Worm (Caenorhabditis elegans) whole organism, young adult: ENCODE results near the gene T20D3.5.
A peak's percentile ranks its signal among the peaks of the same experiment; 100 is the strongest.

Source experiments
- B0019.2 ChIP-seq: fragments of 200-800 bp; sonication (Bioruptor generic); conservative IDR thresholded peaks from 2 replicates; pipeline ENCODE4 v1.3.6; 2022; ENCODE audit warnings: missing genetic modification reagents, missing genetic modification characterization, missing compliant biosample characterization
- B0261.1 ChIP-seq: sonication (generic microtip); optimal IDR thresholded peaks from 2 replicates; lab custom pipeline; 2016; ENCODE audit warnings: mild to moderate bottlenecking, missing genetic modification characterization, moderate library complexity, missing compliant biosample characterization
- C17E4.6 ChIP-seq: fragments of 200-800 bp; sonication (Bioruptor generic); IDR thresholded peaks from 2 replicates; pipeline ENCODE4 v1.3.6; 2022; ENCODE audit warnings: missing genetic modification reagents, missing genetic modification characterization, missing compliant biosample characterization
- D2030.7 ChIP-seq: fragments of 200-800 bp; sonication (Bioruptor generic); IDR thresholded peaks from 2 replicates; pipeline ENCODE4 v1.3.6; 2022; ENCODE audit warnings: missing genetic modification reagents, missing genetic modification characterization, missing compliant biosample characterization
- F10E7.11 ChIP-seq: sonication (generic microtip); optimal IDR thresholded peaks from 2 replicates; lab custom pipeline; 2017; ENCODE audit warnings: mild to moderate bottlenecking, missing genetic modification characterization, moderate library complexity, missing compliant biosample characterization
- F23B12.7 ChIP-seq: sonication (generic microtip); optimal IDR thresholded peaks from 2 replicates; lab custom pipeline; 2017; ENCODE audit warnings: missing genetic modification characterization, mild to moderate bottlenecking, missing compliant biosample characterization, antibody characterized with exemption, moderate library complexity; ENCODE audit not compliant: insufficient read depth
- F52B5.7 ChIP-seq: sonication (generic microtip); optimal IDR thresholded peaks from 2 replicates; lab custom pipeline; 2016; ENCODE audit warnings: mild to moderate bottlenecking, missing genetic modification characterization, missing compliant biosample characterization
- F57A8.1 ChIP-seq: fragments of 200-800 bp; sonication (Bioruptor generic); optimal IDR thresholded peaks from 2 replicates; lab custom pipeline; 2018; ENCODE audit warnings: mild to moderate bottlenecking, missing genetic modification characterization, moderate library complexity, missing compliant biosample characterization
- F57C9.4 ChIP-seq: sonication (generic microtip); optimal IDR thresholded peaks from 2 replicates; lab custom pipeline; 2017; ENCODE audit warnings: mild to moderate bottlenecking, missing genetic modification characterization, missing compliant biosample characterization
- T07F8.4 ChIP-seq: sonication (generic microtip); optimal IDR thresholded peaks from 2 replicates; lab custom pipeline; 2016; ENCODE audit warnings: mild to moderate bottlenecking, missing genetic modification characterization, moderate library complexity, missing compliant biosample characterization
- T26A5.8 ChIP-seq: sonication (generic microtip); optimal IDR thresholded peaks from 2 replicates; lab custom pipeline; 2016; ENCODE audit warnings: missing genetic modification characterization, missing compliant biosample characterization
- Y53F4B.3 ChIP-seq: fragments of 200-800 bp; sonication (Bioruptor generic); IDR thresholded peaks from 2 replicates; pipeline ENCODE4 v1.3.6; 2022; ENCODE audit warnings: missing genetic modification reagents, missing genetic modification characterization, missing compliant biosample characterization
- Y79H2A.3 ChIP-seq: fragments of 200-800 bp; sonication (Bioruptor generic); conservative IDR thresholded peaks from 2 replicates; pipeline ENCODE4 v1.3.6; 2022; ENCODE audit warnings: missing genetic modification reagents, missing genetic modification characterization, missing compliant biosample characterization
- ZK185.1 ChIP-seq: sonication (generic microtip); optimal IDR thresholded peaks from 2 replicates; lab custom pipeline; 2016; ENCODE audit warnings: mild to moderate bottlenecking, missing genetic modification characterization, missing compliant biosample characterization; ENCODE audit not compliant: poor library complexity, severe bottlenecking
- aptf-3 ChIP-seq: fragments of 200-800 bp; sonication (Bioruptor generic); IDR thresholded peaks from 2 replicates; pipeline ENCODE4 v1.3.6; 2022; ENCODE audit warnings: missing genetic modification characterization, missing compliant biosample characterization
- atf-7 ChIP-seq: sonication (generic microtip); optimal IDR thresholded peaks from 2 replicates; lab custom pipeline; 2017; ENCODE audit warnings: mild to moderate bottlenecking, missing genetic modification characterization, missing compliant biosample characterization
- attf-6 ChIP-seq: fragments of 200-800 bp; sonication (Bioruptor generic); IDR thresholded peaks from 2 replicates; pipeline ENCODE4 v1.3.6; 2022; ENCODE audit warnings: missing genetic modification reagents, missing genetic modification characterization, missing compliant biosample characterization
- bed-1 ChIP-seq: fragments of 200-800 bp; sonication (Bioruptor generic); IDR thresholded peaks from 2 replicates; pipeline ENCODE4 v1.3.6; 2022; ENCODE audit warnings: missing genetic modification reagents, missing genetic modification characterization, missing compliant biosample characterization
- ceh-100 ChIP-seq: fragments of 200-800 bp; sonication (Bioruptor generic); IDR thresholded peaks from 2 replicates; pipeline ENCODE4 v1.3.6; 2022; ENCODE audit warnings: missing genetic modification reagents, missing genetic modification characterization, missing compliant biosample characterization
- ceh-27 ChIP-seq: fragments of 200-800 bp; sonication (Bioruptor generic); optimal IDR thresholded peaks from 2 replicates; lab custom pipeline; 2018; ENCODE audit warnings: mild to moderate bottlenecking, missing genetic modification characterization, moderate library complexity, missing compliant biosample characterization
- ceh-79 ChIP-seq: sonication (generic microtip); optimal IDR thresholded peaks from 2 replicates; lab custom pipeline; 2017; ENCODE audit warnings: mild to moderate bottlenecking, missing genetic modification characterization, missing compliant biosample characterization
- ceh-91 ChIP-seq: fragments of 200-800 bp; sonication (Bioruptor generic); IDR thresholded peaks from 2 replicates; pipeline ENCODE4 v1.3.6; 2022; ENCODE audit warnings: missing genetic modification reagents, missing genetic modification characterization, missing compliant biosample characterization
- chd-7 ChIP-seq: sonication (generic microtip); optimal IDR thresholded peaks from 2 replicates; lab custom pipeline; 2016; ENCODE audit warnings: mild to moderate bottlenecking, missing genetic modification characterization, moderate library complexity, missing compliant biosample characterization
- die-1 ChIP-seq: sonication (generic microtip); optimal IDR thresholded peaks from 2 replicates; lab custom pipeline; 2016; ENCODE audit warnings: missing genotype, mild to moderate bottlenecking, missing genetic modification characterization, missing compliant biosample characterization
- egl-18 ChIP-seq: fragments of 200-800 bp; sonication (Bioruptor generic); IDR thresholded peaks from 2 replicates; pipeline ENCODE4 v1.3.6; 2022; ENCODE audit warnings: missing genetic modification reagents, missing genetic modification characterization, missing compliant biosample characterization
- ekl-4 ChIP-seq: fragments of 200-800 bp; sonication (Bioruptor generic); IDR thresholded peaks from 2 replicates; pipeline ENCODE4 v1.3.6; 2022; ENCODE audit warnings: missing genetic modification reagents, missing genetic modification characterization, missing compliant biosample characterization
- ets-4 ChIP-seq: fragments of 200-800 bp; sonication (Bioruptor generic); optimal IDR thresholded peaks from 2 replicates; lab custom pipeline; 2018; ENCODE audit warnings: mild to moderate bottlenecking, missing genetic modification characterization, missing compliant biosample characterization
- hmg-1.2 ChIP-seq: fragments of 200-800 bp; sonication (Bioruptor generic); IDR thresholded peaks from 2 replicates; pipeline ENCODE4 v1.3.6; 2022; ENCODE audit warnings: missing genetic modification reagents, missing genetic modification characterization, missing compliant biosample characterization
- hmg-20 ChIP-seq: fragments of 200-800 bp; sonication (Bioruptor generic); IDR thresholded peaks from 2 replicates; pipeline ENCODE4 v1.3.6; 2022; ENCODE audit warnings: missing genetic modification reagents, missing genetic modification characterization, missing compliant biosample characterization
- hsf-1 ChIP-seq: fragments of 200-800 bp; sonication (Bioruptor generic); IDR thresholded peaks from 2 replicates; pipeline ENCODE4 v1.3.6; 2022; ENCODE audit warnings: missing genetic modification reagents, missing genetic modification characterization, missing compliant biosample characterization
- let-526 ChIP-seq: fragments of 200-800 bp; sonication (Bioruptor generic); IDR thresholded peaks from 2 replicates; pipeline ENCODE4 v1.3.6; 2022; ENCODE audit warnings: missing genetic modification reagents, missing genetic modification characterization, missing compliant biosample characterization
- let-607 ChIP-seq, 2 experiments: fragments of 200-800 bp in 1 of 2; sonication (Bioruptor generic) in 1 of 2; sonication (generic microtip) in 1 of 2; optimal IDR thresholded peaks; 2 replicates each; lab custom pipeline; 2016 to 2018; ENCODE audit warnings: mild to moderate bottlenecking in 2 of 2, missing compliant biosample characterization in 2 of 2, missing genetic modification characterization in 2 of 2, moderate library complexity in 2 of 2, missing genotype in 1 of 2
- lin-26 ChIP-seq: fragments of 200-800 bp; sonication (Bioruptor generic); IDR thresholded peaks from 2 replicates; pipeline ENCODE4 v1.3.6; 2022; ENCODE audit warnings: missing genetic modification reagents, missing genetic modification characterization, missing compliant biosample characterization
- lin-54 ChIP-seq: fragments of 200-800 bp; sonication (Bioruptor generic); optimal IDR thresholded peaks from 2 replicates; lab custom pipeline; 2018; ENCODE audit warnings: mild to moderate bottlenecking, missing genetic modification characterization, missing compliant biosample characterization
- lsy-27 ChIP-seq: sonication (generic microtip); optimal IDR thresholded peaks from 2 replicates; lab custom pipeline; 2017; ENCODE audit warnings: missing genetic modification characterization, mild to moderate bottlenecking, missing compliant biosample characterization, antibody characterized with exemption, missing genotype, borderline replicate concordance; ENCODE audit not compliant: insufficient read depth
- madf-10 ChIP-seq: sonication (generic microtip); optimal IDR thresholded peaks from 2 replicates; lab custom pipeline; 2016; ENCODE audit warnings: mild to moderate bottlenecking, missing genetic modification characterization, missing compliant biosample characterization
- madf-3 ChIP-seq: fragments of 200-800 bp; sonication (Bioruptor generic); IDR thresholded peaks from 2 replicates; pipeline ENCODE4 v1.3.6; 2022; ENCODE audit warnings: missing genetic modification reagents, missing genetic modification characterization, missing compliant biosample characterization
- nfya-2 ChIP-seq: fragments of 200-800 bp; sonication (Bioruptor generic); IDR thresholded peaks from 2 replicates; pipeline ENCODE4 v1.3.6; 2022; ENCODE audit warnings: missing genetic modification reagents, missing genetic modification characterization, missing compliant biosample characterization
- nfyb-1 ChIP-seq: fragments of 200-800 bp; sonication (Bioruptor generic); IDR thresholded peaks from 2 replicates; pipeline ENCODE4 v1.3.6; 2022; ENCODE audit warnings: missing genetic modification reagents, missing genetic modification characterization, missing compliant biosample characterization
- pbrm-1 ChIP-seq: fragments of 200-800 bp; sonication (Bioruptor generic); IDR thresholded peaks from 2 replicates; pipeline ENCODE4 v1.3.6; 2022; ENCODE audit warnings: missing genetic modification reagents, missing genetic modification characterization, missing compliant biosample characterization
- rpc-1 ChIP-seq, 2 experiments: fragments of 150-350 bp in 1 of 2; sonication (generic microtip) in 1 of 2; optimal IDR thresholded peaks; 2 replicates each; lab custom pipeline; 2014 to 2018; ENCODE audit warnings: missing biosample characterization in 1 of 2, missing genetic modification characterization in 1 of 2, missing genetic modification reagents in 1 of 2, missing genotype in 1 of 2
- sdz-38 ChIP-seq: sonication (generic microtip); optimal IDR thresholded peaks from 2 replicates; lab custom pipeline; 2016; ENCODE audit warnings: missing genotype, missing genetic modification characterization, missing compliant biosample characterization
- somi-1 ChIP-seq: fragments of 200-800 bp; sonication (Bioruptor generic); optimal IDR thresholded peaks from 2 replicates; lab custom pipeline; 2018; ENCODE audit warnings: mild to moderate bottlenecking, missing genetic modification characterization, missing compliant biosample characterization
- ztf-25 ChIP-seq: fragments of 200-800 bp; sonication (Bioruptor generic); IDR thresholded peaks from 2 replicates; pipeline ENCODE4 v1.3.6; 2022; ENCODE audit warnings: missing genetic modification reagents, missing genetic modification characterization, missing compliant biosample characterization
- ztf-26 ChIP-seq: sonication (generic microtip); optimal IDR thresholded peaks from 2 replicates; lab custom pipeline; 2017; ENCODE audit warnings: missing genetic modification characterization, missing compliant biosample characterization
- ztf-28 ChIP-seq: fragments of 200-800 bp; sonication (Bioruptor generic); IDR thresholded peaks from 2 replicates; pipeline ENCODE4 v1.3.6; 2022; ENCODE audit warnings: missing genetic modification reagents, missing genetic modification characterization, missing compliant biosample characterization
- ztf-6 ChIP-seq: fragments of 200-800 bp; sonication (Bioruptor generic); IDR thresholded peaks from 2 replicates; pipeline ENCODE4 v1.3.6; 2022; ENCODE audit warnings: missing genetic modification reagents, missing genetic modification characterization, missing compliant biosample characterization

Gene T20D3.5

DNA sequence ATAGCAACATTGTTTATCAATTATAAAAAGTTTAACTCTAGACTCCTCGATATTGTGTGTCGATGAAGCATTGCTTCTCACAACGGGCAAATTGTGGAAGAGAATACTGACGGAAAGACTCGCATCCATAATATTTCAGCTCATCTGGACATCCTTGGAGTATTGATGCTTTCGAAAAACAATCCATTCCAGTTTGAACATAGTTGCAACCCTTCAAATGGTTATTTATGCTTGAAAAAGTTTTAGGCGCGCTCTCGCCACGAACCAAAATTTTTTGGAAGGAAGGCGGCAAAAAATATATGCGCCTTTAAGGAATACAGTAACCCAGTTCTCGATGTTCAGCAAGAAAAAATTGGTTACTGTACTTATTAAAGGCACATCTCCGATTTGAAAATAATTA lies 14.4 kb upstream of the T20D3.5 start (continued):
- TF ChIP-seq ztf-28 (no peak), ceh-91 (no peak), nfya-2 (GFP tag; lab: Robert Waterston, UW) (no peak), Y53F4B.3 (GFP tag; lab: Robert Waterston, UW) (no peak), B0019.2 (GFP tag; lab: Robert Waterston, UW) (no peak), F57A8.1 (GFP tag; lab: Kevin White, UChicago) (no peak), hsf-1 (GFP tag; lab: Robert Waterston, UW) (no peak), ztf-6 (GFP tag; lab: Robert Waterston, UW) (no peak), attf-6 (no peak), somi-1 (no peak), ets-4 (GFP tag; lab: Kevin White, UChicago) (no peak), ceh-100 (no peak), rpc-1 (optimal IDR thresholded peaks at IDR 0.05; lab: Kevin White, UChicago) (no peak), rpc-1 (tag; optimal IDR thresholded peaks at IDR 0.05; lab: Kevin White, UChicago) (no peak), madf-3 (GFP tag; lab: Robert Waterston, UW) (0 out of 2 replicates have a peak, but pooled peaks have one; percentile 9), let-607 (tag; optimal IDR thresholded peaks at IDR 0.05; lab: Kevin White, UChicago) (peak in 1 of 2 experiments; percentile 21), let-526 (GFP tag; lab: Robert Waterston, UW) (no peak), chd-7 (tag; lab: Kevin White, UChicago) (peak; percentile 13), die-1 (no peak), ZK185.1 (tag; lab: Kevin White, UChicago) (no peak), F52B5.7 (tag; lab: Kevin White, UChicago) (no peak), atf-7 (tag; lab: Kevin White, UChicago) (no peak), lsy-27 (no peak), hmg-20 (GFP tag; lab: Robert Waterston, UW) (no peak), Y79H2A.3 (GFP tag; lab: Robert Waterston, UW) (no peak), D2030.7 (no peak), sdz-38 (no peak), C17E4.6 (GFP tag; lab: Robert Waterston, UW) (peak; percentile 32; the same call in 1 of the 2 replicates), egl-18 (GFP tag; lab: Robert Waterston, UW) (no peak), F57C9.4 (tag; lab: Kevin White, UChicago) (no peak), nfyb-1 (GFP tag; lab: Robert Waterston, UW) (0 out of 2 replicates have a peak, but pooled peaks have one; percentile 41), T07F8.4 (tag; lab: Kevin White, UChicago) (no peak), bed-1 (GFP tag; lab: Robert Waterston, UW) (no peak), aptf-3 (GFP tag; lab: Robert Waterston, UW) (no peak), ztf-26 (tag; lab: Kevin White, UChicago) (no peak), ceh-27 (GFP tag; lab: Kevin White, UChicago) (no peak), lin-26 (GFP tag; lab: Robert Waterston, UW) (no peak), ceh-79 (peak; percentile 69), hmg-1.2 (GFP tag; lab: Robert Waterston, UW) (peak; percentile 29; the same call in 1 of the 2 replicates), T26A5.8 (tag; lab: Kevin White, UChicago) (no peak), F10E7.11 (no peak), B0261.1 (tag; lab: Kevin White, UChicago) (no peak), madf-10 (tag; lab: Kevin White, UChicago) (no peak), ztf-25 (GFP tag; lab: Robert Waterston, UW) (no peak), lin-54 (GFP tag; lab: Kevin White, UChicago) (peak; percentile 20), ekl-4 (peak; percentile 72), pbrm-1 (GFP tag; lab: Robert Waterston, UW) (no peak), F23B12.7 (tag; lab: Kevin White, UChicago) (no peak)
